Worm (Caenorhabditis elegans) whole organism, young adult: ENCODE results near the gene fbxa-32.
A peak's percentile ranks its signal among the peaks of the same experiment; 100 is the strongest.

ENCODE experiments used
- ama-1 ChIP-seq, 3 experiments: fragments of 150-350 bp in 1 of 3; sonication (generic microtip) in 2 of 3; optimal IDR thresholded peaks; 2 replicates each; lab custom pipeline; 2014 to 2018; ENCODE audit warnings: missing biosample characterization in 2 of 3, missing genetic modification characterization in 2 of 3, missing genetic modification reagents in 2 of 3
- bed-1 ChIP-seq: fragments of 200-800 bp; sonication (Bioruptor generic); IDR thresholded peaks from 2 replicates; pipeline ENCODE4 v1.3.6; 2022; ENCODE audit warnings: missing genetic modification reagents, missing genetic modification characterization, missing compliant biosample characterization
- dox-1 ChIP-seq: fragments of 200-800 bp; sonication (Bioruptor generic); IDR thresholded peaks from 2 replicates; pipeline ENCODE4 v1.3.6; 2022; ENCODE audit warnings: missing genetic modification reagents, missing genetic modification characterization, missing compliant biosample characterization
- hmg-20 ChIP-seq: fragments of 200-800 bp; sonication (Bioruptor generic); IDR thresholded peaks from 2 replicates; pipeline ENCODE4 v1.3.6; 2022; ENCODE audit warnings: missing genetic modification reagents, missing genetic modification characterization, missing compliant biosample characterization
- pha-4 ChIP-seq: fragments of 150-350 bp; sonication (generic microtip); optimal IDR thresholded peaks from 2 replicates; lab custom pipeline; 2014; ENCODE audit warnings: missing biosample characterization, missing genetic modification reagents, missing genetic modification characterization
- sea-2 ChIP-seq: fragments of 200-800 bp; sonication (Bioruptor generic); IDR thresholded peaks from 2 replicates; pipeline ENCODE4 v1.3.6; 2022; ENCODE audit warnings: missing genetic modification characterization, missing compliant biosample characterization

DNA sequence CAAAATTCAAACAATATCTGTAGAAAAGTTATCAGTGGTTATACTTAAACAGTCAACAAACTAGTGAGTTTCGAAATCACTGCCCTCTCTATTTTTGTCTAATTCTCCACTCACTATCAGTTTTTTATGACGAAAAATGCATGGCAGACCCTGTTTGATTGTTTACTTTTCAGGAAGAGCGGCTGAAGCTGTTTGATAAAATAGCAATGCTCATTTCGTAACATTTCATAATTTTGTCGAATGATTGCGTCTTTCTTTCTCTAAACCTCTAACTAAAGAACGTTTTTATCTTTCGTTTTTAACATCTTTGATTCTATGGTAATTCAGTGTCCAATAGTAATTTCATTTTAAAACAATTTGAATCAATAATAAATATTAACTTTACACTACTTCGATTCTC is 10.1 kb upstream of the fbxa-32 start:
- TF ChIP-seq sea-2, result no peak
- TF ChIP-seq dox-1 (GFP tag; lab: Robert Waterston, UW), result no peak; the same call in 1 of the 2 replicates
- TF ChIP-seq ama-1 (optimal IDR thresholded peaks at IDR 0.05; lab: Kevin White, UChicago), result no peak
- no peak for TF ChIP-seq ama-1 (GFP tag; optimal IDR thresholded peaks at IDR 0.05; lab: Kevin White, UChicago)
- no peak for TF ChIP-seq bed-1 (GFP tag; lab: Robert Waterston, UW)
- peak; percentile 89 for TF ChIP-seq pha-4 (tag; lab: Kevin White, UChicago)
- no peak for TF ChIP-seq hmg-20 (GFP tag; lab: Robert Waterston, UW)
